Fruit fly (Drosophila melanogaster) whole organism, embryonic: ENCODE results near the gene CG12301.

Experiments used
- B-H1 ChIP-seq: fragments of 200-800 bp; sonication (Bioruptor generic); IDR thresholded peaks from 3 replicates; pipeline ENCODE4 v1.3.6; 2022; ENCODE audit warnings: missing biosample characterization, missing genetic modification characterization
- CG10321 ChIP-seq: fragments of 200-800 bp; sonication (Bioruptor generic); IDR thresholded peaks from 2 replicates; pipeline ENCODE4 v1.3.6; 2022; ENCODE audit warnings: missing biosample characterization, missing genetic modification characterization
- CG10959 ChIP-seq: fragments of 200-800 bp; sonication (Bioruptor generic); IDR thresholded peaks from 2 replicates; pipeline ENCODE4 v1.3.6; 2022; ENCODE audit warnings: missing biosample characterization, missing genetic modification characterization
- CG12299 ChIP-seq: fragments of 200-800 bp; sonication (Bioruptor generic); optimal IDR thresholded peaks from 2 replicates; lab custom pipeline; 2018; ENCODE audit warnings: missing biosample characterization, mild to moderate bottlenecking, missing genetic modification characterization
- CG13624 ChIP-seq: fragments of 200-800 bp; sonication (Bioruptor generic); optimal IDR thresholded peaks from 2 replicates; lab custom pipeline; 2016; ENCODE audit warnings: missing biosample characterization, missing genetic modification characterization
- CG14050 ChIP-seq: fragments of 200-800 bp; sonication (Bioruptor generic); IDR thresholded peaks from 3 replicates; pipeline ENCODE4 v1.3.6; 2022; ENCODE audit warnings: missing biosample characterization, missing genetic modification characterization
- CG1603 ChIP-seq: fragments of 200-800 bp; sonication (Bioruptor generic); optimal IDR thresholded peaks from 2 replicates; lab custom pipeline; 2019; ENCODE audit warnings: missing biosample characterization, mild to moderate bottlenecking, missing genetic modification characterization, moderate library complexity
- CG1647 ChIP-seq: fragments of 200-800 bp; sonication (Bioruptor generic); optimal IDR thresholded peaks from 3 replicates; lab custom pipeline; 2016; ENCODE audit warnings: missing biosample characterization, missing genetic modification characterization
- CG16863 ChIP-seq: fragments of 200-800 bp; sonication (Bioruptor generic); optimal IDR thresholded peaks from 3 replicates; lab custom pipeline; 2016; ENCODE audit warnings: missing biosample characterization, missing genetic modification characterization
- CG17186 ChIP-seq: fragments of 200-800 bp; sonication (Bioruptor generic); optimal IDR thresholded peaks from 3 replicates; lab custom pipeline; 2017; ENCODE audit warnings: missing biosample characterization, missing genetic modification reagents, missing genetic modification characterization
- CG1792 ChIP-seq: fragments of 200-800 bp; sonication (Bioruptor generic); optimal IDR thresholded peaks from 2 replicates; lab custom pipeline; 2016; ENCODE audit warnings: missing biosample characterization, missing genetic modification characterization
- CG2116 ChIP-seq: fragments of 200-800 bp; sonication (Bioruptor generic); optimal IDR thresholded peaks from 3 replicates; lab custom pipeline; 2018; ENCODE audit warnings: missing biosample characterization, mild to moderate bottlenecking, missing genetic modification characterization
- CG2120 ChIP-seq: fragments of 200-800 bp; sonication (Bioruptor generic); optimal IDR thresholded peaks from 3 replicates; lab custom pipeline; 2016; ENCODE audit warnings: missing biosample characterization, missing genetic modification characterization
- CG32767 ChIP-seq: fragments of 200-800 bp; sonication (Bioruptor generic); IDR thresholded peaks from 2 replicates; pipeline ENCODE4 v1.3.6; 2022; ENCODE audit warnings: missing biosample characterization, missing genetic modification characterization
- CG4282 ChIP-seq: fragments of 200-800 bp; sonication (Bioruptor generic); optimal IDR thresholded peaks from 2 replicates; lab custom pipeline; 2016; ENCODE audit warnings: missing biosample characterization, missing genetic modification characterization
- CG6175 ChIP-seq: fragments of 200-800 bp; sonication (Bioruptor generic); IDR thresholded peaks from 3 replicates; pipeline ENCODE4 v1.3.6; 2022; ENCODE audit warnings: missing biosample characterization, missing genetic modification characterization
- CG6272 ChIP-seq: fragments of 200-800 bp; sonication (Bioruptor generic); IDR thresholded peaks from 2 replicates; pipeline ENCODE4 v1.3.6; 2022; ENCODE audit warnings: missing biosample characterization, missing genetic modification characterization
- CG7271 ChIP-seq: fragments of 200-800 bp; sonication (Bioruptor generic); optimal IDR thresholded peaks from 2 replicates; lab custom pipeline; 2018; ENCODE audit warnings: missing biosample characterization, mild to moderate bottlenecking, missing genetic modification characterization, moderate library complexity
- CG7928 ChIP-seq: fragments of 200-800 bp; sonication (Bioruptor generic); optimal IDR thresholded peaks from 2 replicates; lab custom pipeline; 2017; ENCODE audit warnings: missing biosample characterization, mild to moderate bottlenecking, missing genetic modification characterization
- Dad ChIP-seq: fragments of 200-800 bp; sonication (Bioruptor generic); optimal IDR thresholded peaks from 3 replicates; lab custom pipeline; 2016; ENCODE audit warnings: missing biosample characterization, missing genetic modification characterization
- Dip2 ChIP-seq: fragments of 200-800 bp; sonication (Bioruptor generic); IDR thresholded peaks from 2 replicates; pipeline ENCODE4 v1.3.6; 2022; ENCODE audit warnings: missing biosample characterization, missing genetic modification characterization
- Hand ChIP-seq: fragments of 200-800 bp; sonication (Bioruptor generic); optimal IDR thresholded peaks from 2 replicates; lab custom pipeline; 2017; ENCODE audit warnings: mild to moderate bottlenecking, missing biosample characterization, missing genetic modification reagents, missing genetic modification characterization
- Hr78 ChIP-seq, 2 experiments: fragments of 200-800 bp in 1 of 2; fragments of >200 bp in 1 of 2; sonication (Bioruptor generic) in 1 of 2; optimal IDR thresholded peaks; 2 replicates each; lab custom pipeline; 2017 to 2019; ENCODE audit warnings: missing biosample characterization in 2 of 2, missing genetic modification characterization in 2 of 2, mild to moderate bottlenecking in 1 of 2, moderate library complexity in 1 of 2
- Hsf ChIP-seq: fragments of 200-800 bp; sonication (Bioruptor generic); optimal IDR thresholded peaks from 3 replicates; lab custom pipeline; 2016; ENCODE audit warnings: missing biosample characterization, missing genetic modification characterization
- MESR4 ChIP-seq: fragments of 200-800 bp; sonication (Bioruptor generic); optimal IDR thresholded peaks from 2 replicates; lab custom pipeline; 2018; ENCODE audit warnings: missing biosample characterization, mild to moderate bottlenecking, missing genetic modification characterization, moderate library complexity
- Myb ChIP-seq: fragments of 200-800 bp; sonication (Bioruptor generic); optimal IDR thresholded peaks from 2 replicates; lab custom pipeline; 2016; ENCODE audit warnings: missing biosample characterization, missing genetic modification characterization
- Nf-YA ChIP-seq: fragments of 200-800 bp; sonication (Bioruptor generic); IDR thresholded peaks from 2 replicates; pipeline ENCODE4 v1.3.6; 2022; ENCODE audit warnings: missing biosample characterization, missing genetic modification characterization
- TFAM ChIP-seq: fragments of 200-800 bp; sonication (Bioruptor generic); optimal IDR thresholded peaks from 2 replicates; lab custom pipeline; 2017; ENCODE audit warnings: missing biosample characterization, missing genetic modification characterization, inconsistent platforms
- Usf ChIP-seq: fragments of 200-800 bp; sonication (Bioruptor generic); optimal IDR thresholded peaks from 2 replicates; lab custom pipeline; 2017; ENCODE audit warnings: missing genotype, missing biosample characterization, missing genetic modification characterization
- ab ChIP-seq: fragments of 200-800 bp; sonication (Bioruptor generic); optimal IDR thresholded peaks from 2 replicates; lab custom pipeline; 2016; ENCODE audit warnings: missing biosample characterization, missing genetic modification characterization
- bbx ChIP-seq: fragments of 200-800 bp; sonication (Bioruptor generic); IDR thresholded peaks from 2 replicates; pipeline ENCODE4 v1.3.6; 2022; ENCODE audit warnings: missing biosample characterization, missing genetic modification characterization; ENCODE audit not compliant: partially characterized antibody
- cas ChIP-seq: fragments of 200-800 bp; sonication (Bioruptor generic); IDR thresholded peaks from 2 replicates; pipeline ENCODE4 v1.3.6; 2022; ENCODE audit warnings: missing biosample characterization, missing genetic modification characterization
- cato ChIP-seq: fragments of 200-800 bp; sonication (Bioruptor generic); optimal IDR thresholded peaks from 2 replicates; lab custom pipeline; 2016; ENCODE audit warnings: missing biosample characterization, missing genetic modification characterization, borderline replicate concordance
- cg ChIP-seq: fragments of 200-800 bp; sonication (Bioruptor generic); optimal IDR thresholded peaks from 3 replicates; lab custom pipeline; 2019; ENCODE audit warnings: missing biosample characterization, mild to moderate bottlenecking, missing genetic modification characterization, moderate library complexity
- dimm ChIP-seq: fragments of 200-800 bp; sonication (Bioruptor generic); IDR thresholded peaks from 2 replicates; pipeline ENCODE4 v1.3.6; 2022; ENCODE audit warnings: missing biosample characterization, missing genetic modification characterization
- dm ChIP-seq: fragments of 200-800 bp; sonication (Bioruptor generic); optimal IDR thresholded peaks from 3 replicates; lab custom pipeline; 2016; ENCODE audit warnings: missing biosample characterization, missing genetic modification characterization
- h ChIP-seq: fragments of >200 bp; optimal IDR thresholded peaks from 2 replicates; lab custom pipeline; 2017
- hbn ChIP-seq: fragments of 200-800 bp; sonication (Bioruptor generic); IDR thresholded peaks from 2 replicates; pipeline ENCODE4 v1.3.6; 2022; ENCODE audit warnings: missing biosample characterization, missing genetic modification characterization; ENCODE audit not compliant: partially characterized antibody
- her ChIP-seq: fragments of 200-800 bp; sonication (Bioruptor generic); optimal IDR thresholded peaks from 2 replicates; lab custom pipeline; 2016; ENCODE audit warnings: missing biosample characterization, missing genetic modification characterization
- mirr ChIP-seq: fragments of 200-800 bp; sonication (Bioruptor generic); optimal IDR thresholded peaks from 3 replicates; lab custom pipeline; 2018; ENCODE audit warnings: missing biosample characterization, mild to moderate bottlenecking, missing genetic modification characterization
- mld ChIP-seq: fragments of 200-800 bp; sonication (Bioruptor generic); IDR thresholded peaks from 3 replicates; pipeline ENCODE4 v1.3.6; 2022; ENCODE audit warnings: missing biosample characterization, missing genetic modification characterization; ENCODE audit not compliant: partially characterized antibody
- nmo ChIP-seq: fragments of 200-800 bp; sonication (Bioruptor generic); optimal IDR thresholded peaks from 2 replicates; lab custom pipeline; 2018; ENCODE audit warnings: missing biosample characterization, mild to moderate bottlenecking, missing genetic modification characterization, moderate library complexity
- ro ChIP-seq: fragments of 200-800 bp; sonication (Bioruptor generic); IDR thresholded peaks from 2 replicates; pipeline ENCODE4 v1.3.6; 2022; ENCODE audit warnings: missing biosample characterization, missing genetic modification characterization
- sc ChIP-seq, 3 experiments: fragments of >200 bp in 2 of 3; fragments of 200-800 bp in 1 of 3; sonication (Bioruptor generic) in 1 of 3; optimal IDR thresholded peaks; 2 replicates in 2 of 3; 3 replicates in 1 of 3; lab custom pipeline; 2017; ENCODE audit warnings: mild to moderate bottlenecking in 1 of 3, missing biosample characterization in 1 of 3, missing genetic modification characterization in 1 of 3, missing genetic modification reagents in 1 of 3
- scrt ChIP-seq: fragments of 200-800 bp; sonication (Bioruptor generic); optimal IDR thresholded peaks from 2 replicates; lab custom pipeline; 2018; ENCODE audit warnings: missing biosample characterization, mild to moderate bottlenecking, missing genetic modification characterization, moderate library complexity
- sqz ChIP-seq: fragments of 200-800 bp; sonication (Bioruptor generic); optimal IDR thresholded peaks from 3 replicates; lab custom pipeline; 2018; ENCODE audit warnings: missing biosample characterization, mild to moderate bottlenecking, missing genetic modification characterization
- tgo ChIP-seq: fragments of 200-800 bp; sonication (Bioruptor generic); IDR thresholded peaks from 3 replicates; pipeline ENCODE4 v1.3.6; 2022; ENCODE audit warnings: missing biosample characterization, missing genetic modification characterization
- tio ChIP-seq: fragments of 200-800 bp; sonication (Bioruptor generic); optimal IDR thresholded peaks from 2 replicates; lab custom pipeline; 2017; ENCODE audit warnings: missing biosample characterization, missing genetic modification characterization, inconsistent platforms
- usp ChIP-seq: fragments of >200 bp; optimal IDR thresholded peaks from 2 replicates; lab custom pipeline; 2017; ENCODE audit warnings: missing biosample characterization, missing genetic modification characterization

CG12301 gene

DNA sequence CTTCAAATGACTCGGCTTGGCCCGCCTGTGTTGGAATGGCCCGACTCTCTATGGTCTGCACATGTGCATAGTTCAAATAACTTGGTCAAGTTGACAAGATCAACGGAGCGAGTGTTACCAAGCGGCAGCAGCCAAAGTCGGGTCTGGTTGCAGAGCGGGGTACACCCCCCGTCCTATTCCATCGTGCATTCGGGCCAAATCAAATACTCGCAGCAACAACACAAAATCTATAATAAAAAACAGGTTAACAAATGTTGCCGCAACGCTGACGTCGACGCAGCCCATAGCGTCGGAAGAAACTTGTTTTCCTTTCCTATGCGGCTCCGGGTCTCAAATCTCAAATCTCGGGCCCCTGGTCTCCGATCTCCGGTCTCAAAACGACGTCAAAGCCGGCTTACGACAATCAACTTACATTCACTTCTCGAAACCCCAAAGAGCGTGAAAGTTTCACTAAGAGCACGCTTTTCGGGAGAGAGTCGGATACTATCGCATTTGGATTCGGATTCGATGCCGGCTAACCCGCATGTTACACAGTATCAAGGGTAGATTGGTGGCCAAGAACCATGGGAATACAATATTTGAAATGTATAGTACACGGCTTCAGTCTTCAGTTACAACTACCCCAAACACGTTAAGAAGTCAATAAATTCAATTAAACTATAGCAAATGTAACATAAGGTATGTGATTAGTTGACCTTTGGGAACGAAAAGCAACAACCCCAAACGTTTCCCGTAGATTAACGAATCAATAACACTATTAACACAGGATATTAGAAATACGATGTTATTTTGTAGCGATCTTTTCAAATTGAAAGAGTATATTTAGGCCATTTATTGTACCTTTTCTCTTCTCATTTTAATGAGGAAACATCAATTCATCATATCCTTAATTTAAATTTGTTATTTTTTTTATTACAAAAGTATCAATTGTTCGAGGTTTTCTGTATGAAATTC, 46.0 kb upstream of the CG12301 start (continued):
- TF ChIP-seq CG13624 (peak; percentile 59), her (no peak), sqz (GFP tag; lab: Kevin White, UChicago) (peak; percentile 69), Dad (peak; percentile 18), CG1792 (GFP tag; lab: Kevin White, UChicago) (peak; percentile 13), CG16863 (GFP tag; lab: Kevin White, UChicago) (peak; percentile 62), Hr78 (GFP tag; optimal IDR thresholded peaks at IDR 0.05; lab: Kevin White, UChicago) (no peak), tgo (GFP tag; lab: Robert Waterston, UW) (no peak), h (no peak), Usf (GFP tag; lab: Kevin White, UChicago) (peak; percentile 56), CG10959 (GFP tag; lab: Robert Waterston, UW) (no peak), bbx (GFP tag; lab: Robert Waterston, UW) (no peak), cato (peak; percentile 45), CG2120 (GFP tag; lab: Kevin White, UChicago) (peak; percentile 76), dimm (no peak), cg (no peak), tio (peak; percentile 82), CG4282 (no peak), CG7928 (no peak), CG1647 (GFP tag; lab: Kevin White, UChicago) (peak; percentile 40), cas (GFP tag; lab: Robert Waterston, UW) (no peak), CG6175 (GFP tag; lab: Robert Waterston, UW) (0 out of 3 replicates have a peak, but pooled peaks have one; percentile 14), CG2116 (no peak), Myb (peak; percentile 21), mld (GFP tag; lab: Robert Waterston, UW) (no peak), Hsf (GFP tag; lab: Kevin White, UChicago) (peak; percentile 57), Hand (GFP tag; lab: Kevin White, UChicago) (peak; percentile 12), CG1603 (tag; lab: Kevin White, UChicago) (peak; percentile 44), CG6272 (GFP tag; lab: Robert Waterston, UW) (no peak; the same call in 1 of the 2 replicates), Dip2 (GFP tag; lab: Robert Waterston, UW) (no peak), CG12299 (tag; lab: Kevin White, UChicago) (no peak), TFAM (GFP tag; lab: Kevin White, UChicago) (no peak), MESR4 (GFP tag; lab: Kevin White, UChicago) (no peak), CG32767 (GFP tag; lab: Robert Waterston, UW) (no peak), usp (no peak), CG17186 (GFP tag; lab: Kevin White, UChicago) (no peak), mirr (GFP tag; lab: Kevin White, UChicago) (no peak), dm (peak; percentile 29), nmo (GFP tag; lab: Kevin White, UChicago) (peak; percentile 80), B-H1 (GFP tag; lab: Robert Waterston, UW) (no peak; the same call in 2 of the 3 replicates), Nf-YA (GFP tag; lab: Robert Waterston, UW) (no peak), ab (no peak), ro (GFP tag; lab: Robert Waterston, UW) (no peak), sc (optimal IDR thresholded peaks at IDR 0.05; lab: Kevin White, UChicago) (no peak), sc (GFP tag; optimal IDR thresholded peaks at IDR 0.05; lab: Kevin White, UChicago) (peak; percentile 39), CG14050 (no peak; the same call in 2 of the 3 replicates), hbn (GFP tag; lab: Robert Waterston, UW) (no peak), CG10321 (no peak), scrt (GFP tag; lab: Kevin White, UChicago) (peak; percentile 50), CG7271 (tag; lab: Kevin White, UChicago) (no peak)
